Worm (Caenorhabditis elegans): ENCODE measurements around the gene col-130.

The col-130 gene

DNA sequence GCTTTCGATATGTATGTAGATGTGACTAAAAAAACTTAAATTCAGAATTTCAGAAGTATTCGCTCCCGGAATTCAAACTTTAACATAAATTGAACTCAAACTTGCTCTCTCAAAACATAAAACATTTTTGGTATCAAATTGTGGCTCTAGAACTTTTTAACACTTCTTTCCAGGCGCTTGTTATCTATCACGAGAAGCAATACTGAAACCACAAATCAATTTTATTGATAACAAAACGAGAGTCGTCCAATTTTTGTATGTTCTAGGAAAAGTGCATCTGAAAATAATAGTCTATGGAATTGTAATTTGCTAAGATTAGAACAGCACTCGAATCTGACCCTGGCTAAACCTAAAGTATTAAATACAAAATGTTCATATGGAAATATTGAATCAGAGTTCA lies 49.4 kb downstream of the col-130 start:
- TF ChIP-seq Y55F3AM.14 (GFP tag; optimal IDR thresholded peaks at IDR 0.05) (no peak), nhr-25 (tag; optimal IDR thresholded peaks at IDR 0.05) (no peak), fos-1 (tag; optimal IDR thresholded peaks at IDR 0.05) (peak; percentile 75), nhr-12 (tag; optimal IDR thresholded peaks at IDR 0.05) (no peak), blmp-1 (tag; optimal IDR thresholded peaks at IDR 0.05; ENCODE audit: insufficient read depth) (no peak), nhr-237 (tag; optimal IDR thresholded peaks at IDR 0.05) (no peak)
